Worm (Caenorhabditis elegans) whole organism, L2 larva: ENCODE results near the gene K10C2.2.

ENCODE experiments used
- alr-1 ChIP-seq: fragments of 150-350 bp; optimal IDR thresholded peaks from 2 replicates; lab custom pipeline; 2014; ENCODE audit warnings: missing biosample characterization, missing genetic modification characterization
- ama-1 ChIP-seq: fragments of 150-350 bp; optimal IDR thresholded peaks from 2 replicates; lab custom pipeline; 2018; ENCODE audit warnings: inconsistent platforms
- dmd-4 ChIP-seq: sonication (generic microtip); optimal IDR thresholded peaks from 2 replicates; lab custom pipeline; 2017; ENCODE audit warnings: missing biosample characterization, missing genetic modification characterization
- egl-27 ChIP-seq: sonication (generic microtip); optimal IDR thresholded peaks from 3 replicates; lab custom pipeline; 2017; ENCODE audit warnings: missing biosample characterization, missing genetic modification reagents, missing genetic modification characterization
- elt-1 ChIP-seq: fragments of 150-350 bp; optimal IDR thresholded peaks from 2 replicates; lab custom pipeline; 2014; ENCODE audit warnings: missing biosample characterization, missing genetic modification characterization
- fos-1 ChIP-seq: fragments of 150-350 bp; optimal IDR thresholded peaks from 2 replicates; lab custom pipeline; 2014; ENCODE audit warnings: missing biosample characterization, missing genetic modification characterization
- lin-39 ChIP-seq: fragments of 150-350 bp; optimal IDR thresholded peaks from 2 replicates; lab custom pipeline; 2014; ENCODE audit warnings: missing biosample characterization, missing genetic modification reagents, missing genetic modification characterization
- mbf-1 ChIP-seq: sonication (generic microtip); optimal IDR thresholded peaks from 2 replicates; lab custom pipeline; 2017; ENCODE audit warnings: missing biosample characterization, missing genetic modification characterization
- nhr-237 ChIP-seq: fragments of 150-350 bp; optimal IDR thresholded peaks from 2 replicates; lab custom pipeline; 2014; ENCODE audit warnings: missing biosample characterization, missing genetic modification characterization
- nhr-25 ChIP-seq: fragments of 150-350 bp; sonication (generic microtip); optimal IDR thresholded peaks from 3 replicates; lab custom pipeline; 2014; ENCODE audit warnings: missing biosample characterization, missing genetic modification characterization
- snpc-4 ChIP-seq: fragments of 150-350 bp; optimal IDR thresholded peaks from 2 replicates; lab custom pipeline; 2014; ENCODE audit warnings: missing biosample characterization, missing genetic modification characterization
- unc-62 ChIP-seq: fragments of 150-350 bp; optimal IDR thresholded peaks from 2 replicates; lab custom pipeline; 2014; ENCODE audit warnings: missing biosample characterization, missing genetic modification reagents, missing genetic modification characterization
- zag-1 ChIP-seq: fragments of 150-350 bp; optimal IDR thresholded peaks from 2 replicates; lab custom pipeline; 2014; ENCODE audit warnings: missing biosample characterization, missing genetic modification characterization

DNA sequence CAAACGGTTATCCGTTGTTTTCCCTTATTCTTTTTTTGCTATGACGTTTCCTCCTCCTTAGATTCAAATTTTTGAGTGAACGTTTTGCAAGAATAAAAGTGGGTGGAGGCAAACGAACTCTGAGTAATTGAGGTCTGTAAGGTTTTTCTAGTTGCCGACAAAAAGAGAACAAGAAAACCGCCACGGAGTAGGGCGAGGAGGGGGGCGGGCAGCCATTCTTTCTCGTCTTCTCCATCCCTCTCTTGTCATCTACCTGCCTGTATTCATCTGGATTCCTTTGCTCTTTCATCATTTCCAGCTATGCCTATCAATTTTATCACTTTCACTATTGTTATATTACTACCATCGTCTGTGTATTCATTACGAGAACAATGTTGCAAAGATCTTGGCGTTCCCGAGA is 48.4 kb downstream of the K10C2.2 start, which contains the start of gene igdb-3:
- no peak for TF ChIP-seq snpc-4
- TF ChIP-seq egl-27 (tag; lab: Kevin White, UChicago), result no peak
- no peak for TF ChIP-seq lin-39
- TF ChIP-seq elt-1 (tag; lab: Kevin White, UChicago), result no peak
- TF ChIP-seq fos-1 (tag; lab: Kevin White, UChicago), result no peak
- TF ChIP-seq zag-1 (tag; lab: Kevin White, UChicago), result no peak
- TF ChIP-seq dmd-4 (tag; lab: Kevin White, UChicago), result no peak
- TF ChIP-seq unc-62 (GFP tag; lab: Kevin White, UChicago), result no peak
- no peak for TF ChIP-seq ama-1 (lab: Kevin White, UChicago)
- no peak for TF ChIP-seq alr-1 (tag; lab: Kevin White, UChicago)
- TF ChIP-seq mbf-1, result no peak
- no peak for TF ChIP-seq nhr-237 (tag; lab: Kevin White, UChicago)
- no peak for TF ChIP-seq nhr-25 (tag; lab: Kevin White, UChicago)
